Worm (Caenorhabditis elegans) whole organism, L3 larva: ENCODE measurements around the gene ZK632.4.
A peak's percentile ranks its signal among the peaks of the same experiment; 100 is the strongest.

Source experiments
- R02D3.7 ChIP-seq: fragments of 150-350 bp; optimal IDR thresholded peaks from 2 replicates; lab custom pipeline; 2014; ENCODE audit warnings: missing biosample characterization, missing genetic modification characterization
- ZK546.5 ChIP-seq: sonication (generic microtip); optimal IDR thresholded peaks from 2 replicates; lab custom pipeline; 2017; ENCODE audit warnings: missing biosample characterization, missing genetic modification characterization
- aly-2 ChIP-seq: fragments of 150-350 bp; optimal IDR thresholded peaks from 2 replicates; lab custom pipeline; 2014; ENCODE audit warnings: missing biosample characterization, missing genetic modification characterization
- ama-1 ChIP-seq: fragments of 150-350 bp; optimal IDR thresholded peaks from 2 replicates; lab custom pipeline; 2018
- ceh-9 ChIP-seq: sonication (generic microtip); optimal IDR thresholded peaks from 2 replicates; lab custom pipeline; 2018; ENCODE audit warnings: missing biosample characterization, missing genetic modification characterization
- daf-12 ChIP-seq: fragments of 150-350 bp; optimal IDR thresholded peaks from 2 replicates; lab custom pipeline; 2014; ENCODE audit warnings: missing biosample characterization, missing genetic modification reagents, missing genetic modification characterization
- egl-27 ChIP-seq: sonication (generic microtip); optimal IDR thresholded peaks from 4 replicates; lab custom pipeline; 2017; ENCODE audit warnings: missing biosample characterization, missing genetic modification reagents, missing genetic modification characterization
- egl-5 ChIP-seq: fragments of 150-350 bp; optimal IDR thresholded peaks from 2 replicates; lab custom pipeline; 2017; ENCODE audit warnings: missing biosample characterization, missing genetic modification reagents, missing genetic modification characterization, inconsistent platforms
- elt-1 ChIP-seq: fragments of 150-350 bp; optimal IDR thresholded peaks from 2 replicates; lab custom pipeline; 2014; ENCODE audit warnings: missing biosample characterization, missing genetic modification characterization
- elt-2 ChIP-seq: sonication (generic microtip); optimal IDR thresholded peaks from 2 replicates; lab custom pipeline; 2016; ENCODE audit warnings: missing genetic modification reagents, mild to moderate bottlenecking, missing genetic modification characterization, missing compliant biosample characterization
- elt-3 ChIP-seq, 3 experiments: fragments of 150-350 bp in 1 of 3; sonication (generic microtip) in 2 of 3; optimal IDR thresholded peaks; 2 replicates in 2 of 3; 4 replicates in 1 of 3; lab custom pipeline; 2014 to 2017; ENCODE audit warnings: missing biosample characterization in 3 of 3, missing genetic modification characterization in 3 of 3
- eor-1 ChIP-seq, 2 experiments: fragments of 150-350 bp; optimal IDR thresholded peaks; 2 replicates each; lab custom pipeline; 2014 to 2018; ENCODE audit warnings: missing biosample characterization in 2 of 2, missing genetic modification characterization in 2 of 2
- fkh-10 ChIP-seq: sonication (generic microtip); optimal IDR thresholded peaks from 2 replicates; lab custom pipeline; 2017; ENCODE audit warnings: missing biosample characterization, missing genetic modification reagents, missing genetic modification characterization
- fos-1 ChIP-seq: fragments of 150-350 bp; optimal IDR thresholded peaks from 2 replicates; lab custom pipeline; 2014; ENCODE audit warnings: missing biosample characterization, missing genetic modification characterization
- hmg-11 ChIP-seq: sonication (generic microtip); optimal IDR thresholded peaks from 2 replicates; lab custom pipeline; 2016; ENCODE audit warnings: missing genetic modification characterization, missing compliant biosample characterization
- jun-1 ChIP-seq: fragments of 150-350 bp; optimal IDR thresholded peaks from 2 replicates; lab custom pipeline; 2014; ENCODE audit warnings: missing biosample characterization, missing genetic modification reagents, missing genetic modification characterization
- lin-15B ChIP-seq: fragments of 150-350 bp; optimal IDR thresholded peaks from 2 replicates; lab custom pipeline; 2014; ENCODE audit warnings: missing biosample characterization, missing genetic modification characterization
- lin-39 ChIP-seq: fragments of 150-350 bp; optimal IDR thresholded peaks from 2 replicates; lab custom pipeline; 2018; ENCODE audit warnings: missing biosample characterization, missing genetic modification reagents, missing genetic modification characterization
- lsy-12 ChIP-seq: sonication (generic microtip); optimal IDR thresholded peaks from 2 replicates; lab custom pipeline; 2016; ENCODE audit warnings: mild to moderate bottlenecking, missing genetic modification characterization, missing compliant biosample characterization
- mdl-1 ChIP-seq: fragments of 150-350 bp; optimal IDR thresholded peaks from 2 replicates; lab custom pipeline; 2014; ENCODE audit warnings: missing biosample characterization, missing genetic modification characterization
- mml-1 ChIP-seq: fragments of 150-350 bp; sonication (generic microtip); optimal IDR thresholded peaks from 3 replicates; lab custom pipeline; 2014; ENCODE audit warnings: missing biosample characterization, missing genetic modification characterization
- nfya-1 ChIP-seq: sonication (generic microtip); optimal IDR thresholded peaks from 2 replicates; lab custom pipeline; 2017; ENCODE audit warnings: missing genetic modification characterization, mild to moderate bottlenecking, missing compliant biosample characterization, antibody characterized with exemption, moderate library complexity; ENCODE audit not compliant: insufficient read depth
- nhr-11 ChIP-seq: fragments of 150-350 bp; optimal IDR thresholded peaks from 2 replicates; lab custom pipeline; 2014; ENCODE audit warnings: missing biosample characterization, missing genetic modification characterization
- nhr-12 ChIP-seq: fragments of 150-350 bp; optimal IDR thresholded peaks from 2 replicates; lab custom pipeline; 2014; ENCODE audit warnings: missing biosample characterization, missing genetic modification characterization
- nhr-23 ChIP-seq: fragments of 150-350 bp; optimal IDR thresholded peaks from 2 replicates; lab custom pipeline; 2014; ENCODE audit warnings: missing biosample characterization, missing genetic modification reagents, missing genetic modification characterization
- nhr-237 ChIP-seq: fragments of 150-350 bp; optimal IDR thresholded peaks from 2 replicates; lab custom pipeline; 2014; ENCODE audit warnings: missing biosample characterization, missing genetic modification characterization
- nhr-25 ChIP-seq: sonication (generic microtip); optimal IDR thresholded peaks from 2 replicates; lab custom pipeline; 2017; ENCODE audit warnings: missing biosample characterization, missing genetic modification characterization
- nhr-28 ChIP-seq: fragments of 150-350 bp; optimal IDR thresholded peaks from 2 replicates; lab custom pipeline; 2014; ENCODE audit warnings: missing biosample characterization, missing genetic modification characterization
- nhr-43 ChIP-seq: sonication (generic microtip); optimal IDR thresholded peaks from 2 replicates; lab custom pipeline; 2016; ENCODE audit warnings: mild to moderate bottlenecking, missing genetic modification characterization, missing compliant biosample characterization; ENCODE audit not compliant: poor library complexity, severe bottlenecking
- nhr-67 ChIP-seq: fragments of 150-350 bp; optimal IDR thresholded peaks from 2 replicates; lab custom pipeline; 2014; ENCODE audit warnings: missing biosample characterization, missing genetic modification characterization
- nhr-77 ChIP-seq: fragments of 150-350 bp; optimal IDR thresholded peaks from 2 replicates; lab custom pipeline; 2014; ENCODE audit warnings: missing biosample characterization, missing genetic modification characterization
- pha-4 ChIP-seq: fragments of 150-350 bp; optimal IDR thresholded peaks from 2 replicates; lab custom pipeline; 2014; ENCODE audit warnings: missing biosample characterization, missing genetic modification reagents, missing genetic modification characterization
- pqm-1 ChIP-seq: fragments of 150-350 bp; optimal IDR thresholded peaks from 2 replicates; lab custom pipeline; 2017; ENCODE audit warnings: missing biosample characterization, missing genetic modification characterization, inconsistent platforms
- sea-2 ChIP-seq: fragments of 150-350 bp; sonication (generic microtip); optimal IDR thresholded peaks from 4 replicates; lab custom pipeline; 2014; ENCODE audit warnings: missing biosample characterization, missing genetic modification reagents, missing genetic modification characterization
- skn-1 ChIP-seq: fragments of 150-350 bp; optimal IDR thresholded peaks from 2 replicates; lab custom pipeline; 2014; ENCODE audit warnings: missing biosample characterization, missing genetic modification characterization
- snpc-4 ChIP-seq: fragments of 150-350 bp; optimal IDR thresholded peaks from 2 replicates; lab custom pipeline; 2014; ENCODE audit warnings: missing biosample characterization, missing genetic modification characterization
- unc-39 ChIP-seq: sonication (generic microtip); optimal IDR thresholded peaks from 4 replicates; lab custom pipeline; 2017; ENCODE audit warnings: missing biosample characterization, missing genetic modification characterization
- unc-62 ChIP-seq: fragments of 150-350 bp; sonication (generic microtip); optimal IDR thresholded peaks from 4 replicates; lab custom pipeline; 2014; ENCODE audit warnings: missing biosample characterization, missing genetic modification reagents, missing genetic modification characterization
- ztf-11 ChIP-seq: fragments of 150-350 bp; optimal IDR thresholded peaks from 2 replicates; lab custom pipeline; 2014; ENCODE audit warnings: missing biosample characterization, missing genetic modification characterization
- ztf-4 ChIP-seq: fragments of 150-350 bp; optimal IDR thresholded peaks from 2 replicates; lab custom pipeline; 2014; ENCODE audit warnings: missing biosample characterization, missing genetic modification characterization

Gene ZK632.4

DNA sequence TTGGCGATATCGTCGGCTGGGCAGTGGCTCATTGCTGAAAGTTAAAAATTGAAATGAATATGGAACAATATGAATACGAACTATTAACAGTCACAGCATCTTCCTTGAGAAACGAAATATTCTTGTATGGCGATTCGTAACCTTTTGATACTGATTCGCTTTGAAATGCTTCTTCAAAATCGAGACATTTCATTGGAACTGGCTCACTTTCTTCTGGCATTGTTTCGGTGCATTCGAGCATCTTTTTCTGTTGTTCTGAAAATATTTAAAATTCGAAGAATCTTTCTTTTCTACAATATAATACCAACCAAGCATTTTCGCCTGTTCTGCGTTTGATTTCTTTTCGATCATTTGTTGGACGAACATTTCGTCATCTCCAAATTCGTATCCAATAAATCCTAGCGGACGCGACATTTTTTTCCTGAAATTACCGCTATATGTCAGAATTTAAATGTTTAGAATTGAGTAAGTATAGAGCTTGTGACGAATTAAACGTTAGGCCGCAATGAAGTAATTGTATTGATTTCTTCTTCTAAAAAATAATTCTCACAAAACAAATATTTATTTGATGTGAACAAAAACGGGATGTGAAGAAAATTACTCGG, 17.2 kb upstream of the ZK632.4 start, which contains the start of gene lin-52 (continued):
- TF ChIP-seq unc-62 (GFP tag; lab: Kevin White, UChicago), result no peak
- TF ChIP-seq pqm-1 (tag; lab: Kevin White, UChicago), result no peak
- no peak for TF ChIP-seq daf-12 (tag; lab: Kevin White, UChicago)
- TF ChIP-seq pha-4, result peak; percentile 31

- TF ChIP-seq nhr-67 (tag; lab: Kevin White, UChicago) (no peak), ztf-4 (tag; lab: Kevin White, UChicago) (no peak)
Measured at ce11 chrIII:9823748-9824147, 16.5 kb upstream of the ZK632.4 start.

ce11 chrIII:9822942-9823341, 15.7 kb upstream of the ZK632.4 start, which contains the start of gene arl-5:
arl-5 (plus strand) TSS chrIII:9823242.
- TF ChIP-seq nhr-67 (tag; lab: Kevin White, UChicago), result no peak
- no peak for TF ChIP-seq nfya-1 (tag; lab: Kevin White, UChicago)
- no peak for TF ChIP-seq snpc-4 (tag; lab: Kevin White, UChicago)
- no peak for TF ChIP-seq ceh-9 (tag; lab: Kevin White, UChicago)
- TF ChIP-seq fkh-10 (GFP tag; lab: Kevin White, UChicago), result no peak
- TF ChIP-seq fos-1, result no peak
- TF ChIP-seq nhr-43 (tag; lab: Kevin White, UChicago), result no peak
- TF ChIP-seq elt-2, result no peak
- no peak for TF ChIP-seq eor-1 (tag; optimal IDR thresholded peaks at IDR 0.05; lab: Kevin White, UChicago)
- TF ChIP-seq nhr-237 (tag; lab: Kevin White, UChicago), result no peak
- TF ChIP-seq lin-39, result no peak
- TF ChIP-seq nhr-12 (tag; lab: Kevin White, UChicago), result no peak
- no peak for TF ChIP-seq hmg-11 (tag; lab: Kevin White, UChicago)
- no peak for TF ChIP-seq lsy-12 (tag; lab: Kevin White, UChicago)
- TF ChIP-seq ama-1 (lab: Kevin White, UChicago), result no peak
- no peak for TF ChIP-seq ZK546.5 (tag; lab: Kevin White, UChicago)
- no peak for TF ChIP-seq pha-4
- TF ChIP-seq egl-5 (tag; lab: Kevin White, UChicago), result no peak

- TF ChIP-seq egl-27, result no peak
- TF ChIP-seq lin-39, result peak; percentile 75
- no peak for TF ChIP-seq nhr-77 (tag; lab: Kevin White, UChicago)
- peak; percentile 56 for TF ChIP-seq lin-15B (tag; lab: Kevin White, UChicago)
- TF ChIP-seq nhr-28 (tag; lab: Kevin White, UChicago), result no peak
- peak; percentile 36 for TF ChIP-seq mdl-1 (tag; lab: Kevin White, UChicago)
- TF ChIP-seq nfya-1 (tag; lab: Kevin White, UChicago), result peak; percentile 74
- no peak for TF ChIP-seq pqm-1 (tag; lab: Kevin White, UChicago)
- TF ChIP-seq unc-39, result no peak
- peak; percentile 47 for TF ChIP-seq mml-1
- TF ChIP-seq jun-1, result no peak
- no peak for TF ChIP-seq nhr-237 (tag; lab: Kevin White, UChicago)
- no peak for TF ChIP-seq R02D3.7 (tag; lab: Kevin White, UChicago)
- TF ChIP-seq elt-3 (tag; optimal IDR thresholded peaks at IDR 0.05; lab: Kevin White, UChicago), result no peak
- no peak for TF ChIP-seq ceh-9 (tag; lab: Kevin White, UChicago)
- peak; percentile 27 for TF ChIP-seq elt-1 (tag; lab: Kevin White, UChicago)
- peak; percentile 60 for TF ChIP-seq ama-1 (lab: Kevin White, UChicago)
- TF ChIP-seq nhr-23 (tag; lab: Kevin White, UChicago), result peak; percentile 68
- TF ChIP-seq snpc-4 (tag; lab: Kevin White, UChicago), result peak; percentile 20
- peak; percentile 78 for TF ChIP-seq egl-5 (tag; lab: Kevin White, UChicago)
- TF ChIP-seq skn-1 (tag; lab: Kevin White, UChicago), result no peak
- TF ChIP-seq fkh-10 (GFP tag; lab: Kevin White, UChicago), result no peak
- TF ChIP-seq pha-4, result peak; percentile 48
- no peak for TF ChIP-seq nhr-11
- peak; percentile 14 for TF ChIP-seq nhr-43 (tag; lab: Kevin White, UChicago)
- no peak for TF ChIP-seq unc-62 (GFP tag; lab: Kevin White, UChicago)
- TF ChIP-seq nhr-25 (tag; lab: Kevin White, UChicago), result peak; percentile 79
- peak; percentile 54 for TF ChIP-seq hmg-11 (tag; lab: Kevin White, UChicago)
- TF ChIP-seq ztf-11 (tag; lab: Kevin White, UChicago), result no peak
- no peak for TF ChIP-seq eor-1 (tag; optimal IDR thresholded peaks at IDR 0.05; lab: Kevin White, UChicago)
- no peak for TF ChIP-seq sea-2
- peak; percentile 26 for TF ChIP-seq elt-2
- TF ChIP-seq lsy-12 (tag; lab: Kevin White, UChicago), result peak; percentile 54
- no peak for TF ChIP-seq nhr-12 (tag; lab: Kevin White, UChicago)
- TF ChIP-seq aly-2 (tag; lab: Kevin White, UChicago), result no peak
- TF ChIP-seq, all 47 proteins: peak for 16
Measured at ce11 chrIII:9818763-9819162, 11.5 kb upstream of the ZK632.4 start, which contains the start of gene panl-3. panl-3 (plus strand) TSS chrIII:9819056.
